Fruit fly (Drosophila melanogaster) whole organism, embryonic: Measurements from ENCODE around the gene CG34056.
A peak's percentile ranks its signal among the peaks of the same experiment; 100 is the strongest.

Experiments
- CG12769 ChIP-seq: fragments of 200-800 bp; sonication (Bioruptor generic); optimal IDR thresholded peaks from 2 replicates; lab custom pipeline; 2019; ENCODE audit warnings: missing biosample characterization, mild to moderate bottlenecking, missing genetic modification characterization, moderate library complexity
- CG13424 ChIP-seq: fragments of 200-800 bp; sonication (Bioruptor generic); optimal IDR thresholded peaks from 2 replicates; lab custom pipeline; 2019; ENCODE audit warnings: missing biosample characterization, mild to moderate bottlenecking, missing genetic modification characterization, moderate library complexity
- CG14667 ChIP-seq: fragments of 200-800 bp; sonication (Bioruptor generic); IDR thresholded peaks from 2 replicates; pipeline ENCODE4 v1.3.6; 2022; ENCODE audit warnings: missing biosample characterization, missing genetic modification characterization
- CG17328 ChIP-seq: fragments of 200-800 bp; sonication (Bioruptor generic); IDR thresholded peaks from 2 replicates; pipeline ENCODE4 v1.3.6; 2022; ENCODE audit warnings: missing biosample characterization, missing genetic modification characterization
- CG18476 ChIP-seq: fragments of 200-800 bp; sonication (Bioruptor generic); optimal IDR thresholded peaks from 2 replicates; lab custom pipeline; 2016; ENCODE audit warnings: missing biosample characterization, mild to moderate bottlenecking, missing genetic modification characterization
- CG2678 ChIP-seq: fragments of 200-800 bp; sonication (Bioruptor generic); optimal IDR thresholded peaks from 3 replicates; lab custom pipeline; 2019; ENCODE audit warnings: missing biosample characterization, mild to moderate bottlenecking, missing genetic modification characterization, moderate library complexity
- CG31388 ChIP-seq: fragments of 200-800 bp; sonication (Bioruptor generic); optimal IDR thresholded peaks from 2 replicates; lab custom pipeline; 2016; ENCODE audit warnings: missing biosample characterization, missing genetic modification characterization
- CG33557 ChIP-seq: fragments of 200-800 bp; sonication (Bioruptor generic); optimal IDR thresholded peaks from 2 replicates; lab custom pipeline; 2019; ENCODE audit warnings: missing biosample characterization, mild to moderate bottlenecking, missing genetic modification characterization, moderate library complexity
- CG34376 ChIP-seq: fragments of 200-800 bp; sonication (Bioruptor generic); optimal IDR thresholded peaks from 2 replicates; lab custom pipeline; 2018; ENCODE audit warnings: missing biosample characterization, mild to moderate bottlenecking, missing genetic modification characterization
- CG8359 ChIP-seq: fragments of 200-800 bp; sonication (Bioruptor generic); optimal IDR thresholded peaks from 2 replicates; lab custom pipeline; 2017; ENCODE audit warnings: missing biosample characterization, mild to moderate bottlenecking, missing genetic modification characterization, borderline replicate concordance
- CG9727 ChIP-seq: fragments of 200-800 bp; sonication (Bioruptor generic); optimal IDR thresholded peaks from 3 replicates; lab custom pipeline; 2017; ENCODE audit warnings: missing biosample characterization, mild to moderate bottlenecking, missing genetic modification characterization
- CTCF ChIP-seq: fragments of 200-800 bp; sonication (Bioruptor generic); optimal IDR thresholded peaks from 2 replicates; lab custom pipeline; 2017; ENCODE audit warnings: missing biosample characterization, mild to moderate bottlenecking, missing genetic modification characterization, moderate library complexity
- CrebB ChIP-seq: fragments of 200-800 bp; sonication (Bioruptor generic); optimal IDR thresholded peaks from 3 replicates; lab custom pipeline; 2018; ENCODE audit warnings: missing biosample characterization, mild to moderate bottlenecking, missing genetic modification characterization
- Dfd ChIP-seq, 2 experiments: fragments of >200 bp; optimal IDR thresholded peaks; 2 replicates each; lab custom pipeline; 2017; ENCODE audit warnings: missing biosample characterization in 2 of 2, missing genetic modification characterization in 2 of 2
- Dip2 ChIP-seq: fragments of 200-800 bp; sonication (Bioruptor generic); IDR thresholded peaks from 2 replicates; pipeline ENCODE4 v1.3.6; 2022; ENCODE audit warnings: missing biosample characterization, missing genetic modification characterization
- Ets65A ChIP-seq: fragments of 200-800 bp; sonication (Bioruptor generic); peaks from one replicate; lab custom pipeline; 2016; ENCODE audit warnings: missing biosample characterization, missing genetic modification characterization
- HLHmδ ChIP-seq: fragments of 200-800 bp; sonication (Bioruptor generic); optimal IDR thresholded peaks from 2 replicates; lab custom pipeline; 2018; ENCODE audit warnings: missing biosample characterization, mild to moderate bottlenecking, missing genetic modification characterization, moderate library complexity
- Hmr ChIP-seq: fragments of 200-800 bp; sonication (Bioruptor generic); optimal IDR thresholded peaks from 3 replicates; lab custom pipeline; 2017; ENCODE audit warnings: mild to moderate bottlenecking, missing biosample characterization, missing genetic modification reagents, missing genetic modification characterization
- Hr78 ChIP-seq, 2 experiments: fragments of 200-800 bp in 1 of 2; fragments of >200 bp in 1 of 2; sonication (Bioruptor generic) in 1 of 2; optimal IDR thresholded peaks; 2 replicates each; lab custom pipeline; 2017 to 2019; ENCODE audit warnings: missing biosample characterization in 2 of 2, missing genetic modification characterization in 2 of 2, mild to moderate bottlenecking in 1 of 2, moderate library complexity in 1 of 2
- Lhr ChIP-seq: fragments of 200-800 bp; sonication (Bioruptor generic); optimal IDR thresholded peaks from 3 replicates; lab custom pipeline; 2017; ENCODE audit warnings: mild to moderate bottlenecking, missing biosample characterization, missing genetic modification reagents, missing genetic modification characterization
- Pdp1 ChIP-seq, 2 experiments: fragments of 200-800 bp; sonication (Bioruptor generic); optimal IDR thresholded peaks; 3 replicates each; lab custom pipeline; 2016; ENCODE audit warnings: missing biosample characterization in 2 of 2, missing genetic modification characterization in 2 of 2, mild to moderate bottlenecking in 1 of 2, moderate library complexity in 1 of 2
- Vsx1 ChIP-seq: fragments of 200-800 bp; sonication (Bioruptor generic); optimal IDR thresholded peaks from 2 replicates; lab custom pipeline; 2017; ENCODE audit warnings: missing biosample characterization, mild to moderate bottlenecking, missing genetic modification characterization, missing genetic modification reagents
- ci ChIP-seq: fragments of 200-800 bp; sonication (Bioruptor generic); IDR thresholded peaks from 3 replicates; pipeline ENCODE4 v1.3.6; 2022; ENCODE audit warnings: missing biosample characterization, missing genetic modification characterization
- crol ChIP-seq: fragments of 200-800 bp; sonication (Bioruptor generic); IDR thresholded peaks from 2 replicates; pipeline ENCODE4 v1.3.6; 2022; ENCODE audit warnings: missing biosample characterization, missing genetic modification characterization
- cwo ChIP-seq: fragments of 200-800 bp; sonication (Bioruptor generic); optimal IDR thresholded peaks from 3 replicates; lab custom pipeline; 2017; ENCODE audit warnings: missing biosample characterization, missing genetic modification characterization, mild to moderate bottlenecking, moderate library complexity, missing genetic modification reagents
- dan ChIP-seq: fragments of 200-800 bp; sonication (Bioruptor generic); IDR thresholded peaks from 2 replicates; pipeline ENCODE4 v1.3.6; 2022; ENCODE audit warnings: missing biosample characterization, missing genetic modification characterization
- ewg ChIP-seq: fragments of 200-800 bp; sonication (Bioruptor generic); optimal IDR thresholded peaks from 3 replicates; lab custom pipeline; 2017; ENCODE audit warnings: mild to moderate bottlenecking, missing biosample characterization, missing genetic modification reagents, missing genetic modification characterization
- gce ChIP-seq: fragments of 200-800 bp; sonication (Bioruptor generic); IDR thresholded peaks from 3 replicates; pipeline ENCODE4 v1.3.6; 2022; ENCODE audit warnings: missing biosample characterization, missing genetic modification characterization
- gcm ChIP-seq: fragments of 200-800 bp; sonication (Bioruptor generic); optimal IDR thresholded peaks from 2 replicates; lab custom pipeline; 2019; ENCODE audit warnings: missing biosample characterization, mild to moderate bottlenecking, missing genetic modification characterization, moderate library complexity
- kni ChIP-seq: fragments of 200-800 bp; sonication (Bioruptor generic); optimal IDR thresholded peaks from 3 replicates; lab custom pipeline; 2017; ENCODE audit warnings: mild to moderate bottlenecking, missing biosample characterization, missing genetic modification reagents, missing genetic modification characterization
- lab ChIP-seq: fragments of 200-800 bp; sonication (Bioruptor generic); optimal IDR thresholded peaks from 3 replicates; lab custom pipeline; 2017; ENCODE audit warnings: missing biosample characterization, missing genetic modification characterization, mild to moderate bottlenecking, moderate library complexity, missing genetic modification reagents
- luna ChIP-seq: fragments of 200-800 bp; sonication (Bioruptor generic); optimal IDR thresholded peaks from 2 replicates; lab custom pipeline; 2016; ENCODE audit warnings: missing biosample characterization, missing genetic modification characterization
- mirr ChIP-seq: fragments of 200-800 bp; sonication (Bioruptor generic); optimal IDR thresholded peaks from 3 replicates; lab custom pipeline; 2018; ENCODE audit warnings: missing biosample characterization, mild to moderate bottlenecking, missing genetic modification characterization
- nom ChIP-seq: fragments of 200-800 bp; sonication (Bioruptor generic); optimal IDR thresholded peaks from 2 replicates; lab custom pipeline; 2017; ENCODE audit warnings: missing biosample characterization, missing genetic modification characterization, mild to moderate bottlenecking, moderate library complexity, missing genetic modification reagents
- peb ChIP-seq: fragments of 200-800 bp; sonication (Bioruptor generic); IDR thresholded peaks from 2 replicates; pipeline ENCODE4 v1.3.6; 2022; ENCODE audit warnings: missing biosample characterization, missing genetic modification characterization
- pros ChIP-seq: fragments of 200-800 bp; sonication (Bioruptor generic); optimal IDR thresholded peaks from 3 replicates; lab custom pipeline; 2019; ENCODE audit warnings: missing biosample characterization, mild to moderate bottlenecking, missing genetic modification characterization, moderate library complexity
- ro ChIP-seq: fragments of 200-800 bp; sonication (Bioruptor generic); IDR thresholded peaks from 2 replicates; pipeline ENCODE4 v1.3.6; 2022; ENCODE audit warnings: missing biosample characterization, missing genetic modification characterization
- sens ChIP-seq: fragments of 200-800 bp; sonication (Bioruptor generic); peaks from one replicate; lab custom pipeline; 2016; ENCODE audit warnings: missing biosample characterization, missing genetic modification characterization
- tap ChIP-seq: fragments of 200-800 bp; optimal IDR thresholded peaks from 3 replicates; lab custom pipeline; 2019; ENCODE audit warnings: missing biosample characterization, mild to moderate bottlenecking, missing genetic modification characterization, moderate library complexity
- vvl ChIP-seq: fragments of 200-800 bp; sonication (Bioruptor generic); IDR thresholded peaks from 2 replicates; pipeline ENCODE4 v1.3.6; 2022; ENCODE audit warnings: missing biosample characterization, missing genetic modification characterization

Gene CG34056

DNA sequence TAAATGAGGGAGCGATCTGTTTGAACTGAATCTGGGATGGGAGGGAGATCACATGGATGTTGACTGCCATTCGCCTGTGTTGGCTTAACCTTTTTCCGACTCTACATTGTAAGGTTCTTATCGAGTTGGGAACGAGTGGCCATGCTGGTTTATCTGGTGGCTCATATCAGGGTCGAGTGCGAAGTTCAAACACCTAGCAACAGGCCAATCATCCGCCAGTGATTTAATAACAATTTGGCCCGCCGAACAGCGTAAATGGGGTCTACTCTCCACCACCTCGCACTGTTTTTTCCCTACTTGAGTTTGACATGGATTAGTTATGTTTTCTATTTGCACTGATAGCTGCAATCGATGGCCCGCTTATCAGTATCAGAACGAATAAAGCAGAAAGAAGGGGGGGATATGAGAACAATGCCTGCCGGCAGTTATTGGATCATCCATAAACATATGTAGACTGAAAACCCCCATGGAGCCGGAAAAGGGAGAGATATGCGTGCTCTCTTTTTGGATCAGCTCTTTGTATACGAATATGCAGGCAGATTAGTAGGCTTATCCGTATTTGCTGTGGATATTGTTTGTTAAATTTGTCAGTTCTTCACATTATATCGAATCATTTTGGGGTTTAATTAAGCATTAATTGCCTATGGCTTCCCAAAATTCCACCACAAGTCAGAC, 8.2 kb upstream of the CG34056 start (continued):
- TF ChIP-seq kni (GFP tag; lab: Kevin White, UChicago) (peak; percentile 9), pros (peak; percentile 12), CG2678 (peak; percentile 14), crol (GFP tag; lab: Robert Waterston, UW) (0 out of 2 replicates have a peak, but pooled peaks have one; percentile 15), CG12769 (tag; lab: Kevin White, UChicago) (peak; percentile 16), CTCF (no peak), Ets65A (GFP tag; lab: Kevin White, UChicago) (peak; percentile 54), luna (no peak), gcm (GFP tag; lab: Kevin White, UChicago) (peak; percentile 71), lab (GFP tag; lab: Kevin White, UChicago) (peak; percentile 47), Vsx1 (GFP tag; lab: Kevin White, UChicago) (peak; percentile 50), ewg (GFP tag; lab: Kevin White, UChicago) (no peak), ro (no peak), tap (tag; lab: Kevin White, UChicago) (peak; percentile 25), sens (GFP tag; lab: Kevin White, UChicago) (peak; percentile 75), vvl (GFP tag; lab: Robert Waterston, UW) (0 out of 2 replicates have a peak, but pooled peaks have one; percentile 9), HLHmδ (GFP tag; lab: Kevin White, UChicago) (peak; percentile 21), CG9727 (GFP tag; lab: Kevin White, UChicago) (peak; percentile 34), CG14667 (GFP tag; lab: Robert Waterston, UW) (no peak), Hr78 (GFP tag; optimal IDR thresholded peaks at IDR 0.05; lab: Kevin White, UChicago) (peak in 1 of 2 experiments; percentile 87), Lhr (GFP tag; lab: Kevin White, UChicago) (no peak), dan (GFP tag; lab: Robert Waterston, UW) (no peak), Hmr (peak; percentile 29), mirr (GFP tag; lab: Kevin White, UChicago) (peak; percentile 65), CG33557 (no peak), Pdp1 (GFP tag; optimal IDR thresholded peaks at IDR 0.05; lab: Kevin White, UChicago) (peak in 1 of 2 experiments; percentile 55), CG34376 (GFP tag; lab: Kevin White, UChicago) (peak; percentile 81), ci (GFP tag; lab: Robert Waterston, UW) (0 out of 3 replicates have a peak, but pooled peaks have one; percentile 17), gce (GFP tag; lab: Robert Waterston, UW) (0 out of 3 replicates have a peak, but pooled peaks have one; percentile 12), CG17328 (GFP tag; lab: Robert Waterston, UW) (no peak), nom (GFP tag; lab: Kevin White, UChicago) (peak; percentile 16), Dip2 (GFP tag; lab: Robert Waterston, UW) (no peak), CG13424 (tag; lab: Kevin White, UChicago) (no peak)

DNA sequence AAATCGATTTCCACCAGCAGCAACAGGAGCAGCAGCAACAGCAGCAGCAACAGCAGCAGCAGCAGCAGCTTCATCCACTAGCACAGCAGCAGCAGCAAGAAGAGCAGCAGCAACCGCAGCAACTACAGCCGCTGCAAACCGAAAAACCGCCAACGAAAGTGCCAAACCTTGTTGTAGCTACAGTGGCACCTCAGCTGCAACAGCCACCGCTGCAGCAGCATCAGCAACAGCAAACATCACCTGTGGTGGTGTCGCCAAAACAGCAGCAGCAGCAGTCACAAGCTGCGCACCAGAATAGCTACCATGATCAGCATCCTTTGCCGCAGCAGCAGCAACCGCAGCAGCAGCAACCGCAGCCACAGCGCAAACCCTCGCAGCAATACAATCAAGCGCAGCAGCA, 7.4 kb upstream of the CG34056 start:
- TF ChIP-seq Dfd (GFP tag; optimal IDR thresholded peaks at IDR 0.05; lab: Kevin White, UChicago) (peak in 1 of 2 experiments; percentile 67), peb (GFP tag; lab: Robert Waterston, UW) (no peak)

dm6 chr3L:897080-897479, 1.3 kb downstream of the CG34056 start, which contains the start of gene CG34057:
Gene CG34057, plus strand, starts transcription at chr3L:897380.
- no peak for TF ChIP-seq CrebB (tag; lab: Kevin White, UChicago)
- TF ChIP-seq CG8359 = no peak
- no peak for TF ChIP-seq CG18476 (GFP tag; lab: Kevin White, UChicago)
- TF ChIP-seq CG31388 (GFP tag; lab: Kevin White, UChicago) = no peak
- no peak for TF ChIP-seq cwo (GFP tag; lab: Kevin White, UChicago)
